Worm (Caenorhabditis elegans) whole organism, L1 larva: Measurements from ENCODE around the gene F09B9.5.
A peak's percentile ranks its signal among the peaks of the same experiment; 100 is the strongest.

ENCODE experiments used
- C16A3.4 ChIP-seq: fragments of 150-350 bp; optimal IDR thresholded peaks from 2 replicates; lab custom pipeline; 2014; ENCODE audit warnings: missing biosample characterization, missing genetic modification characterization
- C34B4.2 ChIP-seq: sonication (generic microtip); optimal IDR thresholded peaks from 2 replicates; lab custom pipeline; 2017; ENCODE audit warnings: mild to moderate bottlenecking, missing genetic modification characterization, missing compliant biosample characterization
- aha-1 ChIP-seq: fragments of 150-350 bp; optimal IDR thresholded peaks from 2 replicates; lab custom pipeline; 2014; ENCODE audit warnings: missing biosample characterization, missing genetic modification characterization
- alr-1 ChIP-seq: fragments of 200-800 bp; sonication (Bioruptor generic); optimal IDR thresholded peaks from 2 replicates; lab custom pipeline; 2018; ENCODE audit warnings: borderline replicate concordance, mild to moderate bottlenecking, missing genetic modification characterization, missing compliant biosample characterization
- ama-1 ChIP-seq: fragments of 150-350 bp; optimal IDR thresholded peaks from 2 replicates; lab custom pipeline; 2014
- ceh-8 ChIP-seq: fragments of 200-800 bp; sonication (Bioruptor generic); optimal IDR thresholded peaks from 2 replicates; lab custom pipeline; 2018; ENCODE audit warnings: mild to moderate bottlenecking, missing genetic modification characterization, moderate library complexity, missing compliant biosample characterization
- ceh-82 ChIP-seq, 3 experiments: fragments of 150-350 bp in 1 of 3; sonication (generic microtip) in 2 of 3; optimal IDR thresholded peaks; 2 replicates each; lab custom pipeline; 2014 to 2017; ENCODE audit warnings: missing biosample characterization in 3 of 3, missing genetic modification characterization in 3 of 3
- ceh-88 ChIP-seq: fragments of 200-800 bp; sonication (Bioruptor generic); IDR thresholded peaks from 2 replicates; pipeline ENCODE4 v1.3.6; 2022; ENCODE audit warnings: missing genetic modification characterization, missing compliant biosample characterization
- ceh-90 ChIP-seq: sonication (generic microtip); optimal IDR thresholded peaks from 2 replicates; lab custom pipeline; 2016; ENCODE audit warnings: missing genetic modification characterization, missing compliant biosample characterization
- ces-1 ChIP-seq: fragments of 150-350 bp; optimal IDR thresholded peaks from 2 replicates; lab custom pipeline; 2014; ENCODE audit warnings: missing biosample characterization, missing genetic modification reagents, missing genetic modification characterization
- dpl-1 ChIP-seq, 3 experiments: fragments of 150-350 bp in 2 of 3; sonication (generic microtip) in 1 of 3; optimal IDR thresholded peaks; 2 replicates each; lab custom pipeline; 2014 to 2017; ENCODE audit warnings: missing biosample characterization in 3 of 3, missing genetic modification characterization in 3 of 3, missing genetic modification reagents in 3 of 3
- dsc-1 ChIP-seq: sonication (generic microtip); optimal IDR thresholded peaks from 2 replicates; lab custom pipeline; 2016; ENCODE audit warnings: mild to moderate bottlenecking, missing genetic modification characterization, missing compliant biosample characterization
- fkh-10 ChIP-seq: sonication (generic microtip); optimal IDR thresholded peaks from 2 replicates; lab custom pipeline; 2017; ENCODE audit warnings: missing biosample characterization, missing genetic modification reagents, missing genetic modification characterization
- fkh-4 ChIP-seq: sonication (generic microtip); optimal IDR thresholded peaks from 2 replicates; lab custom pipeline; 2016; ENCODE audit warnings: missing compliant biosample characterization, missing genetic modification characterization, borderline replicate concordance
- fos-1 ChIP-seq: fragments of 150-350 bp; optimal IDR thresholded peaks from 2 replicates; lab custom pipeline; 2014; ENCODE audit warnings: missing biosample characterization, missing genetic modification characterization
- grh-1 ChIP-seq: fragments of 200-800 bp; sonication (Bioruptor generic); IDR thresholded peaks from 2 replicates; pipeline ENCODE4 v1.3.6; 2022; ENCODE audit warnings: missing genetic modification reagents, missing genetic modification characterization, missing compliant biosample characterization
- hlh-17 ChIP-seq: fragments of 200-800 bp; sonication (Bioruptor generic); optimal IDR thresholded peaks from 2 replicates; lab custom pipeline; 2018; ENCODE audit warnings: missing genetic modification characterization, mild to moderate bottlenecking, missing compliant biosample characterization, moderate library complexity, borderline replicate concordance
- hlh-4 ChIP-seq: sonication (generic microtip); optimal IDR thresholded peaks from 2 replicates; lab custom pipeline; 2016; ENCODE audit warnings: mild to moderate bottlenecking, missing genetic modification characterization, missing compliant biosample characterization
- hpl-2 ChIP-seq: fragments of 150-350 bp; optimal IDR thresholded peaks from 2 replicates; lab custom pipeline; 2014; ENCODE audit warnings: missing biosample characterization, missing genetic modification reagents, missing genetic modification characterization
- isw-1 ChIP-seq: fragments of 200-800 bp; sonication (Bioruptor generic); IDR thresholded peaks from 2 replicates; pipeline ENCODE4 v1.3.6; 2022; ENCODE audit warnings: missing genetic modification characterization, missing compliant biosample characterization
- jun-1 ChIP-seq: fragments of 150-350 bp; optimal IDR thresholded peaks from 2 replicates; lab custom pipeline; 2014; ENCODE audit warnings: missing biosample characterization, missing genetic modification reagents, missing genetic modification characterization
- lin-13 ChIP-seq: fragments of 150-350 bp; optimal IDR thresholded peaks from 2 replicates; lab custom pipeline; 2014; ENCODE audit warnings: missing biosample characterization, missing genetic modification reagents, missing genetic modification characterization
- lin-14 ChIP-seq: fragments of 200-800 bp; sonication (Bioruptor generic); optimal IDR thresholded peaks from 2 replicates; lab custom pipeline; 2018; ENCODE audit warnings: mild to moderate bottlenecking, missing genetic modification characterization, moderate library complexity, missing compliant biosample characterization
- lin-15B ChIP-seq: fragments of 150-350 bp; sonication (generic microtip); optimal IDR thresholded peaks from 3 replicates; lab custom pipeline; 2014; ENCODE audit warnings: missing biosample characterization, missing genetic modification characterization
- lin-39 ChIP-seq: fragments of 150-350 bp; optimal IDR thresholded peaks from 2 replicates; lab custom pipeline; 2014; ENCODE audit warnings: missing biosample characterization, missing genetic modification reagents, missing genetic modification characterization
- lir-3 ChIP-seq: sonication (generic microtip); optimal IDR thresholded peaks from 2 replicates; lab custom pipeline; 2016; ENCODE audit warnings: mild to moderate bottlenecking, missing genetic modification characterization, moderate library complexity, missing compliant biosample characterization; ENCODE audit not compliant: poor library complexity
- lsy-2 ChIP-seq, 2 experiments: fragments of 150-350 bp; optimal IDR thresholded peaks; 2 replicates each; lab custom pipeline; 2014; ENCODE audit warnings: missing biosample characterization in 2 of 2, missing genetic modification characterization in 2 of 2
- mdl-1 ChIP-seq, 2 experiments: fragments of 150-350 bp; optimal IDR thresholded peaks; 2 replicates each; lab custom pipeline; 2014 to 2017; ENCODE audit warnings: missing biosample characterization in 2 of 2, missing genetic modification characterization in 2 of 2, inconsistent platforms in 1 of 2
- mef-2 ChIP-seq: fragments of 150-350 bp; optimal IDR thresholded peaks from 2 replicates; lab custom pipeline; 2014; ENCODE audit warnings: missing biosample characterization, missing genetic modification characterization
- mep-1 ChIP-seq: fragments of 150-350 bp; optimal IDR thresholded peaks from 2 replicates; lab custom pipeline; 2014; ENCODE audit warnings: missing biosample characterization, missing genetic modification characterization
- nhr-11 ChIP-seq: fragments of 150-350 bp; optimal IDR thresholded peaks from 2 replicates; lab custom pipeline; 2014; ENCODE audit warnings: missing biosample characterization, missing genetic modification characterization
- nhr-12 ChIP-seq: sonication (generic microtip); optimal IDR thresholded peaks from 2 replicates; lab custom pipeline; 2017; ENCODE audit warnings: missing biosample characterization, missing genetic modification characterization
- nhr-237 ChIP-seq: fragments of 150-350 bp; optimal IDR thresholded peaks from 2 replicates; lab custom pipeline; 2014; ENCODE audit warnings: missing biosample characterization, missing genetic modification characterization
- nhr-28 ChIP-seq: fragments of 150-350 bp; optimal IDR thresholded peaks from 2 replicates; lab custom pipeline; 2014; ENCODE audit warnings: missing biosample characterization, missing genetic modification characterization
- nhr-47 ChIP-seq: sonication (generic microtip); optimal IDR thresholded peaks from 2 replicates; lab custom pipeline; 2016; ENCODE audit warnings: mild to moderate bottlenecking, missing genetic modification characterization, moderate library complexity, missing compliant biosample characterization
- nhr-71 ChIP-seq: sonication (generic microtip); optimal IDR thresholded peaks from 2 replicates; lab custom pipeline; 2016; ENCODE audit warnings: mild to moderate bottlenecking, missing genetic modification characterization, moderate library complexity, missing compliant biosample characterization
- nhr-84 ChIP-seq: sonication (generic microtip); optimal IDR thresholded peaks from 2 replicates; lab custom pipeline; 2017; ENCODE audit warnings: missing biosample characterization, missing genetic modification characterization
- nhr-85 ChIP-seq: sonication (generic microtip); peaks from one replicate; lab custom pipeline; 2016; ENCODE audit warnings: missing genetic modification characterization, inconsistent platforms, missing compliant biosample characterization
- nhr-90 ChIP-seq: sonication (generic microtip); optimal IDR thresholded peaks from 2 replicates; lab custom pipeline; 2016; ENCODE audit warnings: mild to moderate bottlenecking, missing genetic modification characterization, missing compliant biosample characterization; ENCODE audit not compliant: poor library complexity
- pag-3 ChIP-seq: sonication (generic microtip); optimal IDR thresholded peaks from 2 replicates; lab custom pipeline; 2017; ENCODE audit warnings: missing genetic modification characterization, mild to moderate bottlenecking, missing compliant biosample characterization, antibody characterized with exemption, borderline replicate concordance; ENCODE audit not compliant: insufficient read depth
- pqm-1 ChIP-seq: sonication (generic microtip); optimal IDR thresholded peaks from 3 replicates; lab custom pipeline; 2017; ENCODE audit warnings: missing biosample characterization, missing genetic modification characterization
- rnt-1 ChIP-seq: sonication (generic microtip); optimal IDR thresholded peaks from 2 replicates; lab custom pipeline; 2016; ENCODE audit warnings: mild to moderate bottlenecking, missing genetic modification characterization, moderate library complexity, missing compliant biosample characterization
- skn-1 ChIP-seq: fragments of 150-350 bp; optimal IDR thresholded peaks from 2 replicates; lab custom pipeline; 2014; ENCODE audit warnings: missing biosample characterization, missing genetic modification characterization
- snu-23 ChIP-seq: sonication (generic microtip); optimal IDR thresholded peaks from 2 replicates; lab custom pipeline; 2016; ENCODE audit warnings: missing genetic modification characterization, missing compliant biosample characterization
- sptf-1 ChIP-seq: fragments of 150-350 bp; optimal IDR thresholded peaks from 2 replicates; lab custom pipeline; 2014; ENCODE audit warnings: missing biosample characterization, missing genetic modification characterization
- sup-37 ChIP-seq: fragments of 200-800 bp; sonication (Bioruptor generic); optimal IDR thresholded peaks from 2 replicates; lab custom pipeline; 2018; ENCODE audit warnings: mild to moderate bottlenecking, missing genetic modification characterization, missing compliant biosample characterization
- tlp-1 ChIP-seq: fragments of 150-350 bp; optimal IDR thresholded peaks from 2 replicates; lab custom pipeline; 2014; ENCODE audit warnings: missing biosample characterization, missing genetic modification characterization
- unc-130 ChIP-seq: fragments of 150-350 bp; optimal IDR thresholded peaks from 2 replicates; lab custom pipeline; 2017; ENCODE audit warnings: missing biosample characterization, missing genetic modification characterization, inconsistent platforms
- unc-62 ChIP-seq: fragments of 150-350 bp; optimal IDR thresholded peaks from 2 replicates; lab custom pipeline; 2014; ENCODE audit warnings: missing biosample characterization, missing genetic modification reagents, missing genetic modification characterization
- unc-98 ChIP-seq: fragments of 200-800 bp; sonication (Bioruptor generic); IDR thresholded peaks from 2 replicates; pipeline ENCODE4 v1.3.6; 2022; ENCODE audit warnings: missing genetic modification characterization, missing compliant biosample characterization
- zip-4 ChIP-seq: fragments of 200-800 bp; sonication (Bioruptor generic); optimal IDR thresholded peaks from 2 replicates; lab custom pipeline; 2018; ENCODE audit warnings: mild to moderate bottlenecking, missing genetic modification characterization, moderate library complexity, missing compliant biosample characterization
- ztf-11 ChIP-seq, 2 experiments: sonication (generic microtip); optimal IDR thresholded peaks; 2 replicates each; lab custom pipeline; 2016 to 2017; ENCODE audit warnings: missing genetic modification characterization in 2 of 2, missing biosample characterization in 1 of 2, missing compliant biosample characterization in 1 of 2
- ztf-4 ChIP-seq: fragments of 150-350 bp; optimal IDR thresholded peaks from 2 replicates; lab custom pipeline; 2014; ENCODE audit warnings: missing biosample characterization, missing genetic modification characterization

The F09B9.5 gene

DNA sequence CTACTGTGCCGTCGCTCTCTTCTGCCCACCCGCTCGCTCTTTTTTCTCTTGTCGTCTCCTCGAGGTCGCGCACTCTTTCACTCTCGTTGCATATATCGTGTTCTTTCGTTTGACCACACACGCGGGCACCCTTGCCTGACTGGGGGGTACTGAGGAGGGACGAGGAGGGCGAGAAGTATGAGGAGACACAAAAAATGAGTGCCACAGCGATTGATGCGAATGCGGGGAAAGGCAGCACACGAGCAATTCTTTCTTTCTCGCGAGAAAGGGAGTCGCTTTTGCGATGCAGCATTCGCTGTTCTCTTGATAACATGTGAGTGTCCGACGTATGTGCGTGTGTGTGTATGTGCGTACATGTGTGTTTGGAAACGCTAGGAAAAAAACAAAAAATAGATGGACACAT, 33.9 kb downstream of the F09B9.5 start (continued):
- TF ChIP-seq nhr-84 (no peak), aha-1 (tag; lab: Kevin White, UChicago) (no peak), fkh-10 (GFP tag; lab: Kevin White, UChicago) (peak; percentile 76), lin-13 (peak; percentile 42), tlp-1 (tag; lab: Kevin White, UChicago) (no peak), nhr-12 (tag; lab: Kevin White, UChicago) (no peak), fkh-4 (tag; lab: Kevin White, UChicago) (no peak), snu-23 (peak; percentile 82), C16A3.4 (tag; lab: Kevin White, UChicago) (peak; percentile 70), jun-1 (tag; lab: Kevin White, UChicago) (peak; percentile 33), lin-14 (peak; percentile 99), lsy-2 (tag; optimal IDR thresholded peaks at IDR 0.05; lab: Kevin White, UChicago) (peak; percentile 44 to 81), pag-3 (tag; lab: Kevin White, UChicago) (peak; percentile 71), alr-1 (tag; lab: Kevin White, UChicago) (no peak), fos-1 (tag; lab: Kevin White, UChicago) (peak; percentile 46), nhr-28 (no peak), ces-1 (GFP tag; lab: Kevin White, UChicago) (no peak), nhr-237 (tag; lab: Kevin White, UChicago) (no peak), ama-1 (lab: Kevin White, UChicago) (no peak), hlh-4 (no peak), unc-130 (tag; lab: Kevin White, UChicago) (peak; percentile 74), nhr-11 (tag; lab: Kevin White, UChicago) (peak; percentile 13), ceh-88 (peak; percentile 24; the same call in 1 of the 2 replicates), nhr-85 (tag; lab: Kevin White, UChicago) (no peak), lir-3 (tag; lab: Kevin White, UChicago) (peak; percentile 5), pqm-1 (tag; lab: Kevin White, UChicago) (no peak), ceh-8 (GFP tag; lab: Kevin White, UChicago) (peak; percentile 74), hlh-17 (GFP tag; lab: Kevin White, UChicago) (no peak), lin-39 (tag; lab: Kevin White, UChicago) (no peak), mef-2 (tag; lab: Kevin White, UChicago) (peak; percentile 26), mep-1 (tag; lab: Kevin White, UChicago) (peak; percentile 90), ztf-4 (no peak), C34B4.2 (no peak), zip-4 (peak; percentile 31), isw-1 (GFP tag; lab: Robert Waterston, UW) (peak; percentile 40; the same call in 1 of the 2 replicates), dpl-1 (GFP tag; optimal IDR thresholded peaks at IDR 0.05; lab: Kevin White, UChicago) (peak in 1 of 3 experiments; percentile 28), unc-62 (GFP tag; lab: Kevin White, UChicago) (no peak), nhr-90 (tag; lab: Kevin White, UChicago) (peak; percentile 54), ceh-90 (no peak), dsc-1 (tag; lab: Kevin White, UChicago) (peak; percentile 75), lin-15B (no peak), mdl-1 (tag; optimal IDR thresholded peaks at IDR 0.05; lab: Kevin White, UChicago) (peak; percentile 31 to 72), skn-1 (tag; lab: Kevin White, UChicago) (peak; percentile 10), sptf-1 (no peak), rnt-1 (tag; lab: Kevin White, UChicago) (peak; percentile 74), nhr-47 (tag; lab: Kevin White, UChicago) (peak; percentile 78), ztf-11 (tag; optimal IDR thresholded peaks at IDR 0.05; lab: Kevin White, UChicago) (peak in 1 of 2 experiments; percentile 66), ceh-82 (tag; optimal IDR thresholded peaks at IDR 0.05; lab: Kevin White, UChicago) (peak; percentile 36 to 84 (median 39)), grh-1 (GFP tag; lab: Robert Waterston, UW) (no peak), sup-37 (peak; percentile 53), unc-98 (no peak), hpl-2 (no peak), nhr-71 (peak; percentile 89)
